Worm (Caenorhabditis elegans) whole organism, midembryonic: ENCODE data around the gene mre-11.

Experiments used
- T22C8.4 ChIP-seq: fragments of 200-800 bp; sonication (Bioruptor generic); IDR thresholded peaks from 2 replicates; pipeline ENCODE4 v1.3.6; 2022; ENCODE audit warnings: missing genetic modification characterization, missing compliant biosample characterization
- cog-1 ChIP-seq: sonication (generic microtip); optimal IDR thresholded peaks from 2 replicates; lab custom pipeline; 2016; ENCODE audit warnings: missing genetic modification characterization, missing compliant biosample characterization
- flt-1 ChIP-seq: fragments of 200-800 bp; sonication (Bioruptor generic); IDR thresholded peaks from 2 replicates; pipeline ENCODE4 v1.3.6; 2022; ENCODE audit warnings: missing genetic modification characterization, missing compliant biosample characterization
- klf-2 ChIP-seq: fragments of 200-800 bp; sonication (Bioruptor generic); conservative IDR thresholded peaks from 2 replicates; pipeline ENCODE4 v1.3.6; 2022; ENCODE audit warnings: missing genetic modification reagents, missing genetic modification characterization, missing compliant biosample characterization
- med-1 ChIP-seq: sonication (generic microtip); optimal IDR thresholded peaks from 2 replicates; lab custom pipeline; 2017; ENCODE audit warnings: missing genetic modification characterization, mild to moderate bottlenecking, missing compliant biosample characterization, antibody characterized with exemption, missing genetic modification reagents; ENCODE audit not compliant: insufficient read depth
- ref-1 ChIP-seq: fragments of 200-800 bp; sonication (Bioruptor generic); conservative IDR thresholded peaks from 2 replicates; pipeline ENCODE4 v1.3.6; 2022; ENCODE audit warnings: missing genetic modification reagents, missing genetic modification characterization, missing compliant biosample characterization
- tab-1 ChIP-seq: fragments of 200-800 bp; sonication (Bioruptor generic); IDR thresholded peaks from 2 replicates; pipeline ENCODE4 v1.3.6; 2022; ENCODE audit warnings: missing genetic modification characterization, missing compliant biosample characterization
- ztf-23 ChIP-seq: fragments of 200-800 bp; sonication (Bioruptor generic); IDR thresholded peaks from 2 replicates; pipeline ENCODE4 v1.3.6; 2022; ENCODE audit warnings: missing genetic modification reagents, missing genetic modification characterization, missing compliant biosample characterization
- ztf-29 ChIP-seq: fragments of 200-800 bp; sonication (Bioruptor generic); IDR thresholded peaks from 2 replicates; pipeline ENCODE4 v1.3.6; 2022; ENCODE audit warnings: missing genetic modification reagents, missing genetic modification characterization, missing compliant biosample characterization

mre-11 gene

DNA sequence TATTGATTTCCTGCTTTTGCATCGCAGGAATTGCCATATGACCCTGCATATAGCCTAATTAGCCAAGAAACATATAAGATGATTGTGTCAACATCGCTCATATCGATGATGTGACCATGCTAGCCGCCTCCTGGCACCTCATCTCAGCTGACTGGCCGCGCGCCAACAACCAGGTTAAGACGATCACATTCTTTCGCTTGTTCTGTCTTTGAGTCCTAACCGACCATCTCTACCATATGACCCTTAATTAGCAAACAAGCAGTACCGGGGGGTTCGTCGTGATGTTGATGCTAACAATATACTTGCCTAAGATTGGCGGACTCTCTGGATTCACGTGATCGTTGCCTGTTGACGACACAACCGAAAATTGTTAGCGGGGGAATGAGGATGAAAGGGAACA lies 14.1 kb downstream of the mre-11 start:
- TF ChIP-seq ref-1 (GFP tag; lab: Robert Waterston, UW): no peak
- no peak for TF ChIP-seq cog-1 (tag; lab: Kevin White, UChicago)
- TF ChIP-seq med-1: no peak
- no peak for TF ChIP-seq ztf-29 (GFP tag; lab: Robert Waterston, UW)
- TF ChIP-seq T22C8.4 (GFP tag; lab: Robert Waterston, UW): no peak
- TF ChIP-seq ztf-23 (GFP tag; lab: Robert Waterston, UW): no peak
- no peak for TF ChIP-seq flt-1 (GFP tag; lab: Robert Waterston, UW)
- no peak for TF ChIP-seq klf-2 (GFP tag; lab: Robert Waterston, UW)
- no peak for TF ChIP-seq tab-1 (GFP tag; lab: Robert Waterston, UW)

DNA sequence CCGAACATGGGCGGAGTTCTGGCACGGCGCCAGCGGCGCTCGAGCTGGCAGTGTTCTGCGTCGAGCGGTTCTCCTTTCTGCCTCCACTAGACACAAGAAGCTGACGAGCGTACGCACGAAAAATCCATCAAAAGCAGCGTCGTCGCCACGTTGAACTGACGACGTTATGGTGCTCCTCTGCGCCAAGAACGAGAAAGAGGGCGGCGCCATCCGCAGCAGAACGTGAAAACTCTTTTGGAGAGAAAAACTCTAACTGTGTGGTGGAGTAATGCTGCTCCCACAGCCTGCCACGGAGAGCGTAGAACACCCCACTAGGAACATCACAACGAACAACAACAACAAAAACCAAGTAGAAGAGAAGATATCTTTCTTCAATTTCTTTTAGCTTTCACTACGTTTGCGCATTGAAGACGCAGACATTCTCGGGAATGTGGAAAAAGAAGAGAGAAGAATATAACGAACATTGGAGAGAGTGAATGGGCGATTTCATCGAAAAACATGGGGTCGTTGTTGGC lies 14.7 kb downstream of the mre-11 start:
- TF ChIP-seq T22C8.4 (GFP tag; lab: Robert Waterston, UW): no peak
- TF ChIP-seq ref-1 (GFP tag; lab: Robert Waterston, UW): no peak
- no peak for TF ChIP-seq ztf-29 (GFP tag; lab: Robert Waterston, UW)
- no peak for TF ChIP-seq flt-1 (GFP tag; lab: Robert Waterston, UW)
- TF ChIP-seq klf-2 (GFP tag; lab: Robert Waterston, UW): no peak
- no peak for TF ChIP-seq tab-1 (GFP tag; lab: Robert Waterston, UW)
- TF ChIP-seq ztf-23 (GFP tag; lab: Robert Waterston, UW): no peak

DNA sequence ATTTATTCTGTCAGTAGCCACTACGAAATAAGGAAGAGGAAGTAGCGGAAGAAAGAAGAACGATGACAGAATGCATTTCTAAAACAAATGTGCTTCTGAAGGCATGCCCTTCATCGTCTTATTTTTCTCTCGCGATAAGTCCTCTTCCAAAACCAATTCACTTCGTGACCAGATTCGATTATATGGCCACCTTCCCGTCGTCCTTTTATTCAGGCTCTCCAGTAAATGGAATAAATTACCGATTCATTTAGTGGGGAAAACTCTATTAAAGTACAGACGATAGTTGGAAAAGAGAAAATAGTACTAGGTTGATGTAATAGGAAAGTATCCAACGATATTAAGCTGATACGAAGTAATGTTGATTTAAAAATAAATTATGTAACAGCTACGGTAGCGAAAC lies 15.4 kb downstream of the mre-11 start:
- no peak for TF ChIP-seq ref-1 (GFP tag; lab: Robert Waterston, UW)
- no peak for TF ChIP-seq cog-1 (tag; lab: Kevin White, UChicago)
- TF ChIP-seq tab-1 (GFP tag; lab: Robert Waterston, UW): no peak
- TF ChIP-seq flt-1 (GFP tag; lab: Robert Waterston, UW): no peak
- TF ChIP-seq klf-2 (GFP tag; lab: Robert Waterston, UW): no peak
- no peak for TF ChIP-seq ztf-29 (GFP tag; lab: Robert Waterston, UW)
- no peak for TF ChIP-seq T22C8.4 (GFP tag; lab: Robert Waterston, UW)
- TF ChIP-seq ztf-23 (GFP tag; lab: Robert Waterston, UW): no peak
- no peak for TF ChIP-seq med-1

DNA sequence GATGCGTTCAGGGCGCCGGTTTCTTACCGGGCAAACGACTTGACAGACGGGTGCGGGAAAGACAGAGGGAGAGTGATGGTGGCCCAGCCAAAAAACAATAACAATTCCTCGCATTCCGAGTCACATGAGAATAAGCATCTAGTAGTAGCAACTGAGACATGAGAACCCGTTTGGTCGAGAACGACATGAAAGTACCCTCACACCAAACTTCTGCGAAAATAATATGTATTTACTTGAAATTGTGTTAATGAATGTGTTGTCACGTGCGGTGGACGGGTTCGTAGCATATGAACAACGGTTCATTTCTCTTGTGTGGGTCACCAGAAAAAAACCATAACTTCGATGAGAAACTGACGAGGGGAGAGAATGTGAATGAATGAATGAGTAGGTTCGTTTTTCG lies 15.8 kb downstream of the mre-11 start:
- no peak for TF ChIP-seq flt-1 (GFP tag; lab: Robert Waterston, UW)
- no peak for TF ChIP-seq ztf-29 (GFP tag; lab: Robert Waterston, UW)
- no peak for TF ChIP-seq T22C8.4 (GFP tag; lab: Robert Waterston, UW)
- TF ChIP-seq tab-1 (GFP tag; lab: Robert Waterston, UW): no peak
- no peak for TF ChIP-seq cog-1 (tag; lab: Kevin White, UChicago)
- TF ChIP-seq med-1: no peak
- no peak for TF ChIP-seq klf-2 (GFP tag; lab: Robert Waterston, UW)
- no peak for TF ChIP-seq ztf-23 (GFP tag; lab: Robert Waterston, UW)
- no peak for TF ChIP-seq ref-1 (GFP tag; lab: Robert Waterston, UW)

ce11 chrV:10720303-10720847 lies 16.3 kb downstream of the mre-11 start:
- TF ChIP-seq med-1: no peak
- TF ChIP-seq ztf-23 (GFP tag; lab: Robert Waterston, UW): no peak
- TF ChIP-seq tab-1 (GFP tag; lab: Robert Waterston, UW): no peak
- TF ChIP-seq cog-1 (tag; lab: Kevin White, UChicago): no peak
- no peak for TF ChIP-seq klf-2 (GFP tag; lab: Robert Waterston, UW)
- no peak for TF ChIP-seq T22C8.4 (GFP tag; lab: Robert Waterston, UW)
- TF ChIP-seq flt-1 (GFP tag; lab: Robert Waterston, UW): no peak
- TF ChIP-seq ref-1 (GFP tag; lab: Robert Waterston, UW): no peak
- TF ChIP-seq ztf-29 (GFP tag; lab: Robert Waterston, UW): no peak

DNA sequence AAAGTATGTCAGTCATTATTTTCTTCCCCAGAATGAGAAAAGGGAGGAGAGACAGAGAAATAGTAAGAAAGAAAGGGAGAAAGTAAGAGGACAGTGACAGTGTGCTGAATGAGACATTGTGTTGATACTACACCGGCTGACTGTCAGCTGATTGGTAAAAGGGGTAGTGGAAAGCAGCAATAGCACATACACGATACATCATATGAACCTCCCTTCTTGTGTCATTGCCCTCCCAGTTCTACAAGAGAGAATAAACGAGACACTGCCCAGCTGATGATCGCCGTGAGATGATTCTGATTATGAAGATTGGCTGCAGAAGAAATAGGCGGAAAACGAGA lies 16.9 kb downstream of the mre-11 start:
- TF ChIP-seq ztf-23 (GFP tag; lab: Robert Waterston, UW): no peak
- no peak for TF ChIP-seq med-1
- no peak for TF ChIP-seq flt-1 (GFP tag; lab: Robert Waterston, UW)

DNA sequence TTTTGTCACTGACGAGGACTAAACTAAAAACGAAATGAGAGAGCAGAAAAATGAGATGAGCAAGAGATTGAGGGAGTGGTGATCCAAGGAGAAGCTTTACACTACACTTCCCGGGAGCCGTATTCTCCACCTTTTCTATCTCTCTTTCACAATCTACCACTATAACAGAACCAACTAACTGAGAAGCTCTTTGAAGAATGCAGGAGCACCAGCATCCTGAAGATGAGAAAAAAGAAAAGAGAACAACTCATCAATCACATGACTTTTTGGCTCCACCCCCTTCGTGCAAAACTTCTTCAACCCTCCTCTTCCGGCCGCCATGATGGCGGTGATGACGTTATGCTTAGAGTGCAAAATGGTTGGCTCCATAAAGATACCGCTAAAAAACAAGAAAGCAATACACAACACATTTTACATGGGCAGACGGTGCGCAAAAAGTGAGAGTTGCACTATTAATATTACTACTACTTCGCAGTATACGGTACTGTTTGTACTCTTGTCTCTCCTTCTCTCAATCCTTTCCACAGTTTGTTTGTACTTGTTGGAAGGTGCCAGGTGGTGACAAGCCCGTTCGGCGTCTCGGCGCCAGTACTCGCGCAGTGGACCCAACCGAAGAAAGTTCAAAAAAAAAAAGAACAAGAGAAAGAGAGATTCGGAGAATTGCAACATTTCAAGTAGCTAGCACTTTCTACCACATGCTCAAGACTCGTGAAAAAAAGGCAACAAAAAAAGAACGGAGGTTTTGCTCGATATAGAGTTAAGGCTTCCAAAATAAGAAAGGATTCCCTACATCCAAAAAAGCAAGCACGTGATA lies 17.4 kb downstream of the mre-11 start:
- TF ChIP-seq tab-1 (GFP tag; lab: Robert Waterston, UW) (no peak), flt-1 (GFP tag; lab: Robert Waterston, UW) (no peak), klf-2 (GFP tag; lab: Robert Waterston, UW) (no peak), ztf-29 (GFP tag; lab: Robert Waterston, UW) (no peak), ztf-23 (GFP tag; lab: Robert Waterston, UW) (no peak), T22C8.4 (GFP tag; lab: Robert Waterston, UW) (no peak)

ce11 chrV:10718037-10718436 lies 18.6 kb downstream of the mre-11 start:
- TF ChIP-seq ref-1 (GFP tag; lab: Robert Waterston, UW) (no peak), T22C8.4 (GFP tag; lab: Robert Waterston, UW) (no peak), klf-2 (GFP tag; lab: Robert Waterston, UW) (no peak), tab-1 (GFP tag; lab: Robert Waterston, UW) (no peak), ztf-29 (GFP tag; lab: Robert Waterston, UW) (no peak), cog-1 (tag; lab: Kevin White, UChicago) (no peak), flt-1 (GFP tag; lab: Robert Waterston, UW) (no peak), med-1 (no peak), ztf-23 (GFP tag; lab: Robert Waterston, UW) (no peak)
